Fruit fly (Drosophila melanogaster) whole organism, embryonic: Measurements from ENCODE around the gene CG2124.
A peak's percentile ranks its signal among the peaks of the same experiment; 100 is the strongest.

Experiments
- B-H1 ChIP-seq: fragments of 200-800 bp; sonication (Bioruptor generic); IDR thresholded peaks from 3 replicates; pipeline ENCODE4 v1.3.6; 2022; ENCODE audit warnings: missing biosample characterization, missing genetic modification characterization
- CG10274 ChIP-seq: fragments of 200-800 bp; sonication (Bioruptor generic); optimal IDR thresholded peaks from 3 replicates; lab custom pipeline; 2017; ENCODE audit warnings: missing biosample characterization, mild to moderate bottlenecking, missing genetic modification characterization
- CG11695 ChIP-seq: fragments of 200-800 bp; sonication (Bioruptor generic); IDR thresholded peaks from 3 replicates; pipeline ENCODE4 v1.3.6; 2022; ENCODE audit warnings: missing biosample characterization, missing genetic modification characterization
- CG12236 ChIP-seq: fragments of 200-800 bp; sonication (Bioruptor generic); optimal IDR thresholded peaks from 2 replicates; lab custom pipeline; 2016; ENCODE audit warnings: missing biosample characterization, missing genetic modification characterization
- CG12299 ChIP-seq: fragments of 200-800 bp; sonication (Bioruptor generic); optimal IDR thresholded peaks from 2 replicates; lab custom pipeline; 2018; ENCODE audit warnings: missing biosample characterization, mild to moderate bottlenecking, missing genetic modification characterization
- CG13287 ChIP-seq: fragments of 200-800 bp; sonication (Bioruptor generic); IDR thresholded peaks from 2 replicates; pipeline ENCODE4 v1.3.6; 2022; ENCODE audit warnings: missing biosample characterization, missing genetic modification characterization; ENCODE audit not compliant: partially characterized antibody
- CG14860 ChIP-seq: fragments of 200-800 bp; sonication (Bioruptor generic); IDR thresholded peaks from 3 replicates; pipeline ENCODE4 v1.3.6; 2022; ENCODE audit warnings: missing biosample characterization, missing genetic modification characterization; ENCODE audit not compliant: partially characterized antibody
- CG1647 ChIP-seq: fragments of 200-800 bp; sonication (Bioruptor generic); optimal IDR thresholded peaks from 3 replicates; lab custom pipeline; 2016; ENCODE audit warnings: missing biosample characterization, missing genetic modification characterization
- CG16815 ChIP-seq: fragments of 200-800 bp; sonication (Bioruptor generic); optimal IDR thresholded peaks from 3 replicates; lab custom pipeline; 2017; ENCODE audit warnings: missing biosample characterization, mild to moderate bottlenecking, missing genetic modification characterization
- CG17186 ChIP-seq: fragments of 200-800 bp; sonication (Bioruptor generic); optimal IDR thresholded peaks from 3 replicates; lab custom pipeline; 2017; ENCODE audit warnings: missing biosample characterization, missing genetic modification reagents, missing genetic modification characterization
- CG18599 ChIP-seq: fragments of 200-800 bp; sonication (Bioruptor generic); optimal IDR thresholded peaks from 3 replicates; lab custom pipeline; 2017; ENCODE audit warnings: missing biosample characterization, missing genetic modification characterization, mild to moderate bottlenecking, moderate library complexity, missing genetic modification reagents
- CG18619 ChIP-seq: fragments of 200-800 bp; sonication (Bioruptor generic); optimal IDR thresholded peaks from 3 replicates; lab custom pipeline; 2017; ENCODE audit warnings: missing biosample characterization, mild to moderate bottlenecking, missing genetic modification characterization
- CG3163 ChIP-seq: fragments of 200-800 bp; sonication (Bioruptor generic); optimal IDR thresholded peaks from 3 replicates; lab custom pipeline; 2016; ENCODE audit warnings: missing biosample characterization, missing genetic modification characterization
- CG4854 ChIP-seq: fragments of 200-800 bp; sonication (Bioruptor generic); optimal IDR thresholded peaks from 2 replicates; lab custom pipeline; 2016; ENCODE audit warnings: missing biosample characterization, missing genetic modification characterization, inconsistent platforms
- CG6689 ChIP-seq: fragments of 200-800 bp; sonication (Bioruptor generic); IDR thresholded peaks from 2 replicates; pipeline ENCODE4 v1.3.6; 2022; ENCODE audit warnings: missing biosample characterization, missing genetic modification characterization
- CHES-1-like ChIP-seq: fragments of 200-800 bp; sonication (Bioruptor generic); optimal IDR thresholded peaks from 2 replicates; lab custom pipeline; 2016; ENCODE audit warnings: missing biosample characterization, missing genetic modification characterization
- E2f1 ChIP-seq: fragments of 200-800 bp; sonication (Bioruptor generic); IDR thresholded peaks from 2 replicates; pipeline ENCODE4 v1.3.6; 2022; ENCODE audit warnings: missing biosample characterization, missing genetic modification characterization
- E2f2 ChIP-seq: fragments of 200-800 bp; sonication (Bioruptor generic); IDR thresholded peaks from 2 replicates; pipeline ENCODE4 v1.3.6; 2022; ENCODE audit warnings: missing biosample characterization, missing genetic modification characterization
- ERR ChIP-seq: fragments of 200-800 bp; sonication (Bioruptor generic); optimal IDR thresholded peaks from 2 replicates; lab custom pipeline; 2016; ENCODE audit warnings: missing biosample characterization, missing genetic modification characterization
- HLH3B ChIP-seq: fragments of 200-800 bp; sonication (Bioruptor generic); IDR thresholded peaks from 2 replicates; pipeline ENCODE4 v1.3.6; 2022; ENCODE audit warnings: missing biosample characterization, missing genetic modification characterization
- Lim3 ChIP-seq: fragments of 200-800 bp; sonication (Bioruptor generic); IDR thresholded peaks from 2 replicates; pipeline ENCODE4 v1.3.6; 2022; ENCODE audit warnings: missing biosample characterization, missing genetic modification characterization
- NFAT ChIP-seq: fragments of 200-800 bp; sonication (Bioruptor generic); IDR thresholded peaks from 2 replicates; pipeline ENCODE4 v1.3.6; 2022; ENCODE audit warnings: missing biosample characterization, missing genetic modification characterization
- Nf-YA ChIP-seq: fragments of 200-800 bp; sonication (Bioruptor generic); IDR thresholded peaks from 2 replicates; pipeline ENCODE4 v1.3.6; 2022; ENCODE audit warnings: missing biosample characterization, missing genetic modification characterization
- Nf-YB ChIP-seq: fragments of 200-800 bp; sonication (Bioruptor generic); optimal IDR thresholded peaks from 3 replicates; lab custom pipeline; 2019; ENCODE audit warnings: missing biosample characterization, mild to moderate bottlenecking, missing genetic modification characterization, moderate library complexity
- Spps ChIP-seq: fragments of 200-800 bp; sonication (Bioruptor generic); optimal IDR thresholded peaks from 2 replicates; lab custom pipeline; 2018; ENCODE audit warnings: missing biosample characterization, mild to moderate bottlenecking, missing genetic modification characterization
- Ssrp ChIP-seq: fragments of 200-800 bp; sonication (Bioruptor generic); optimal IDR thresholded peaks from 2 replicates; lab custom pipeline; 2018; ENCODE audit warnings: missing biosample characterization, mild to moderate bottlenecking, missing genetic modification characterization, moderate library complexity
- Xrp1 ChIP-seq: fragments of 200-800 bp; sonication (Bioruptor generic); IDR thresholded peaks from 2 replicates; pipeline ENCODE4 v1.3.6; 2022; ENCODE audit warnings: missing biosample characterization, missing genetic modification characterization
- bbx ChIP-seq: fragments of 200-800 bp; sonication (Bioruptor generic); IDR thresholded peaks from 2 replicates; pipeline ENCODE4 v1.3.6; 2022; ENCODE audit warnings: missing biosample characterization, missing genetic modification characterization; ENCODE audit not compliant: partially characterized antibody
- cad ChIP-seq: fragments of >200 bp; optimal IDR thresholded peaks from 2 replicates; lab custom pipeline; 2017; ENCODE audit warnings: missing biosample characterization, missing genetic modification characterization
- chif ChIP-seq, 2 experiments: fragments of 200-800 bp; sonication (Bioruptor generic); optimal IDR thresholded peaks; 3 replicates each; lab custom pipeline; 2016; ENCODE audit warnings: missing biosample characterization in 2 of 2, missing genetic modification characterization in 2 of 2
- chn ChIP-seq: fragments of 200-800 bp; sonication (Bioruptor generic); optimal IDR thresholded peaks from 2 replicates; lab custom pipeline; 2016; ENCODE audit warnings: missing biosample characterization, missing genetic modification characterization
- crc ChIP-seq: fragments of 200-800 bp; sonication (Bioruptor generic); optimal IDR thresholded peaks from 2 replicates; lab custom pipeline; 2016; ENCODE audit warnings: missing biosample characterization, missing genetic modification characterization
- dmrt99B ChIP-seq: fragments of 200-800 bp; sonication (Bioruptor generic); optimal IDR thresholded peaks from 2 replicates; lab custom pipeline; 2018; ENCODE audit warnings: missing biosample characterization, mild to moderate bottlenecking, missing genetic modification characterization, moderate library complexity
- fd96Cb ChIP-seq: fragments of 200-800 bp; sonication (Bioruptor generic); optimal IDR thresholded peaks from 2 replicates; lab custom pipeline; 2018; ENCODE audit warnings: missing biosample characterization, mild to moderate bottlenecking, missing genetic modification characterization, moderate library complexity
- ftz-f1 ChIP-seq: fragments of 200-800 bp; sonication (Bioruptor generic); optimal IDR thresholded peaks from 2 replicates; lab custom pipeline; 2016; ENCODE audit warnings: missing biosample characterization, missing genetic modification characterization
- gro ChIP-seq: fragments of 200-800 bp; sonication (Bioruptor generic); optimal IDR thresholded peaks from 2 replicates; lab custom pipeline; 2016; ENCODE audit warnings: missing biosample characterization, missing genetic modification characterization
- gt ChIP-seq: fragments of 200-800 bp; sonication (Bioruptor generic); IDR thresholded peaks from 2 replicates; pipeline ENCODE4 v1.3.6; 2022; ENCODE audit warnings: missing biosample characterization, missing genetic modification characterization
- jigr1 ChIP-seq: fragments of 200-800 bp; sonication (Bioruptor generic); IDR thresholded peaks from 3 replicates; pipeline ENCODE4 v1.3.6; 2022; ENCODE audit warnings: missing biosample characterization, missing genetic modification characterization
- maf-S ChIP-seq: fragments of 200-800 bp; sonication (Bioruptor generic); optimal IDR thresholded peaks from 2 replicates; lab custom pipeline; 2016; ENCODE audit warnings: missing biosample characterization, missing genetic modification characterization
- pan ChIP-seq, 4 experiments: fragments of >200 bp in 3 of 4; fragments of 200-800 bp in 1 of 4; sonication (Bioruptor generic) in 1 of 4; optimal IDR thresholded peaks in 3 of 4; IDR thresholded peaks in 1 of 4; 2 replicates each; pipeline versions ENCODE4 v1.3.6 to Lab custom; 2017 to 2022; ENCODE audit warnings: missing biosample characterization in 2 of 4, missing genetic modification characterization in 2 of 4, mixed read lengths in 1 of 4
- pb ChIP-seq: fragments of 200-800 bp; sonication (Bioruptor generic); optimal IDR thresholded peaks from 3 replicates; lab custom pipeline; 2016; ENCODE audit warnings: missing biosample characterization, missing genetic modification characterization
- pfk ChIP-seq: fragments of 200-800 bp; sonication (Bioruptor generic); optimal IDR thresholded peaks from 2 replicates; lab custom pipeline; 2018; ENCODE audit warnings: missing biosample characterization, mild to moderate bottlenecking, missing genetic modification characterization, moderate library complexity
- pho ChIP-seq: fragments of 200-800 bp; sonication (Bioruptor generic); optimal IDR thresholded peaks from 2 replicates; lab custom pipeline; 2016; ENCODE audit warnings: missing biosample characterization, missing genetic modification characterization
- pita ChIP-seq: fragments of 200-800 bp; sonication (Bioruptor generic); optimal IDR thresholded peaks from 2 replicates; lab custom pipeline; 2017; ENCODE audit warnings: missing biosample characterization, mild to moderate bottlenecking, missing genetic modification characterization
- pzg ChIP-seq: fragments of 200-800 bp; sonication (Bioruptor generic); optimal IDR thresholded peaks from 3 replicates; lab custom pipeline; 2018; ENCODE audit warnings: missing biosample characterization, mild to moderate bottlenecking, missing genetic modification characterization, moderate library complexity
- scrt ChIP-seq: fragments of 200-800 bp; sonication (Bioruptor generic); optimal IDR thresholded peaks from 2 replicates; lab custom pipeline; 2018; ENCODE audit warnings: missing biosample characterization, mild to moderate bottlenecking, missing genetic modification characterization, moderate library complexity
- sens-2 ChIP-seq: fragments of 200-800 bp; sonication (Bioruptor generic); IDR thresholded peaks from 2 replicates; pipeline ENCODE4 v1.3.6; 2022; ENCODE audit warnings: missing biosample characterization, missing genetic modification characterization
- tap ChIP-seq: fragments of 200-800 bp; optimal IDR thresholded peaks from 3 replicates; lab custom pipeline; 2019; ENCODE audit warnings: missing biosample characterization, mild to moderate bottlenecking, missing genetic modification characterization, moderate library complexity
- tx ChIP-seq: fragments of 200-800 bp; sonication (Bioruptor generic); optimal IDR thresholded peaks from 2 replicates; lab custom pipeline; 2016; ENCODE audit warnings: missing biosample characterization, missing genetic modification characterization
- unc-4 ChIP-seq: fragments of 200-800 bp; sonication (Bioruptor generic); IDR thresholded peaks from 2 replicates; pipeline ENCODE4 v1.3.6; 2022; ENCODE audit warnings: missing biosample characterization, missing genetic modification characterization; ENCODE audit not compliant: partially characterized antibody

CG2124 gene

DNA sequence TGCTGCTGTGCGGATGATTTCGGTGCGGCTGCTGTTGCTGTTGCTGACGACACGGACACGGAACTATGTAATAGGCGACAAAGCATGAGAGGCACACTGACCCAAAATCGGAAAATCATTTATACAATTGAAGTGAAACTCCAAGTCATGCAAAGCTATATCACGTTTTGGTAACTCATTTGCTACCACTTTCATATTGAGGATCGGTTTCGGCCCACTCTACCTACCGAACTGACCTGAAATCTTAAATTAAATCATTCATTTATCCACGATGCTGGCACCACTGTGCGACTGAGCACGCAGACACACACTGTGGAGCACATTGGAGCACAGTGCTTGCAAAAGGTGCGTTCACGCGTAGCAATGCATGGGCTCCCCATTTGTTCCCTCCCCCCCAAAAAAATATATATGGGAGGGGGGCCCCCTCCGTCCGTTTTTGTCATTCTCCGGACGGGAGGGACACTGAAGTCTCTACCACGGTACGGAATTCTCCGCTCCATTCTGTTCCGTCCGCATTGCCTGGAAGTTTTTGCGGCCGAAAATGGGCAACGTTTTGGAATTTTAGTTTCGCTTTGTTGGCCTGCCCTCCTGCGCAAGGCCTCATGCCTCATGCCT lies 25.7 kb upstream of the CG2124 start (continued):
- TF ChIP-seq bbx (GFP tag; lab: Robert Waterston, UW) (no peak), CG4854 (GFP tag; lab: Kevin White, UChicago) (no peak), CG11695 (GFP tag; lab: Robert Waterston, UW) (0 out of 3 replicates have a peak, but pooled peaks have one; percentile 13), Nf-YA (GFP tag; lab: Robert Waterston, UW) (no peak), pzg (GFP tag; lab: Kevin White, UChicago) (no peak), CG18619 (GFP tag; lab: Kevin White, UChicago) (peak; percentile 43), maf-S (GFP tag; lab: Kevin White, UChicago) (no peak), chn (GFP tag; lab: Kevin White, UChicago) (peak; percentile 24), ERR (no peak), fd96Cb (peak; percentile 64), CG10274 (GFP tag; lab: Kevin White, UChicago) (no peak), pita (no peak), Lim3 (GFP tag; lab: Robert Waterston, UW) (no peak), tap (tag; lab: Kevin White, UChicago) (peak; percentile 32), CG18599 (peak; percentile 61), CHES-1-like (GFP tag; lab: Kevin White, UChicago) (peak; percentile 12), chif (GFP tag; optimal IDR thresholded peaks at IDR 0.05; lab: Kevin White, UChicago) (peak; percentile 39 to 41), CG14860 (no peak), gt (no peak), gro (no peak), Xrp1 (peak; percentile 68), CG3163 (GFP tag; lab: Kevin White, UChicago) (no peak), CG13287 (no peak), jigr1 (no peak), crc (no peak), CG16815 (GFP tag; lab: Kevin White, UChicago) (no peak), HLH3B (GFP tag; lab: Robert Waterston, UW) (peak; percentile 63), Spps (tag; lab: Kevin White, UChicago) (no peak), dmrt99B (tag; lab: Kevin White, UChicago) (peak; percentile 75), pan (optimal IDR thresholded peaks at IDR 0.05; lab: Kevin White, UChicago) (no peak), pan (GFP tag; optimal IDR thresholded peaks at IDR 0.05 in 1 of 2, IDR thresholded peaks at IDR 0.05 in 1 of 2) (peak in 1 of 2 experiments; percentile 29), CG17186 (GFP tag; lab: Kevin White, UChicago) (no peak), unc-4 (no peak), cad (GFP tag; lab: Kevin White, UChicago) (no peak), pb (GFP tag; lab: Kevin White, UChicago) (peak; percentile 18), CG1647 (GFP tag; lab: Kevin White, UChicago) (no peak), pho (GFP tag; lab: Kevin White, UChicago) (no peak), NFAT (GFP tag; lab: Robert Waterston, UW) (peak; percentile 4; the same call in 1 of the 2 replicates), B-H1 (GFP tag; lab: Robert Waterston, UW) (no peak), sens-2 (no peak), ftz-f1 (GFP tag; lab: Kevin White, UChicago) (no peak), E2f1 (GFP tag; lab: Robert Waterston, UW) (peak; percentile 27; the same call in 1 of the 2 replicates), Ssrp (tag; lab: Kevin White, UChicago) (peak; percentile 38), pfk (GFP tag; lab: Kevin White, UChicago) (no peak), scrt (GFP tag; lab: Kevin White, UChicago) (peak; percentile 0), CG12299 (no peak), tx (GFP tag; lab: Kevin White, UChicago) (peak; percentile 12), CG12236 (GFP tag; lab: Kevin White, UChicago) (no peak), E2f2 (GFP tag; lab: Robert Waterston, UW) (peak; percentile 15; the same call in 1 of the 2 replicates), Nf-YB (GFP tag; lab: Kevin White, UChicago) (no peak), CG6689 (peak; percentile 59)
